Fruit fly (Drosophila melanogaster): ENCODE measurements around the gene Rab9E.
"Not testable (repeated sequence)": the region's sequence is repeated elsewhere in the genome, so short reads cannot be mapped to it uniquely, and the experiment has no call there.

The Rab9E gene

DNA sequence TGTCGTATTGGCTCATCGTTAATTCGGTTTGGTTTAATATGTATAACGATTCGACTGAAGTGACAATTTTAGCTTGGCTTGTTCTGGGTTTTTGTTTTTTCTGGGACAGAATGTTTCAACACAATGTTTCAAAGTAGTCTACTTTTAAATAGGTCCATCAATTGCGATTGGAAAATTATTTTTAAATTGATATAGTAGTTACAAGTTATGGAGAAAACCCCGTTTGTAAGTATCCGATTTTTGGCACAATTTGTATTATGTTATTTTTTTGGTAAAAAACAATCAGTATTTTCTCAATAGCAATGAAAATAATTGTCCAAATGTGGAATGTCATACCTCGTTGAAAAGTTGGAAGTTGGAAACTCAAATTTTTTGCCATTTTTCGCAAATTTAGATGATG, at the start of gene Rab9E:
Gene Rab9E, minus strand, starts transcription at position 101 of the 400 bp plus-strand sequence.
- TF ChIP-seq CG9948 (tag; optimal IDR thresholded peaks at IDR 0.05); EcR (GFP tag; optimal IDR thresholded peaks at IDR 0.05); CG32121 (GFP tag; IDR thresholded peaks at IDR 0.05): not testable (repeated sequence)

dm6 chrX:10697731-10698130, 36.1 kb upstream of the Rab9E start:
- peak; percentile 32 for TF ChIP-seq CG8159 (tag; optimal IDR thresholded peaks at IDR 0.05)
- TF ChIP-seq CG4496 (GFP tag; IDR thresholded peaks at IDR 0.05) = 0 out of 3 replicates have a peak, but pooled peaks have one; percentile 32
- no peak for TF ChIP-seq CG14655 (GFP tag; optimal IDR thresholded peaks at IDR 0.05)
- TF ChIP-seq CG15710 (tag; optimal IDR thresholded peaks at IDR 0.05) = no peak
- TF ChIP-seq Ets98B (GFP tag; IDR thresholded peaks at IDR 0.05) = no peak

DNA sequence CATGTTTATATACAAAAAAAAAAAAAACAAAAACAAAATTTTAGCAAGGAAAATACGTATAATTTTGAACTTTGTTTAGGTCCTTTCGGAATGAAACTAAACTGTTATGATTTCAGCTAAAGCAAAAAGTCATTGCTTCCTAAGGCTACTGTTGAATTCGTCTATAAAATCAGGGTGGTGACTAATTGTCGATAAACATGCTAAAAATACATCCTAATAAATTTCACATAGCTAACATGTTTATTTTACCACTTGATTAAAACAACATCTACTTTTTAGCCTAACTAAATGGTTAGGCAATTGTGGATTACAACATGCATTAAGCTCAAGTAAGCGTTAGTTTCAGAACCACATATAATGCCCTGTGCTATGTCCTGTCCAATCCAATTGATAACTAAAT, 11.7 kb upstream of the Rab9E start, which contains the start of gene CG12637:
Gene CG12637, minus strand, starts transcription at position 101 of the 400 bp plus-strand sequence.
- no peak for TF ChIP-seq CG14655 (GFP tag; optimal IDR thresholded peaks at IDR 0.05)
- TF ChIP-seq CG8159 (tag; optimal IDR thresholded peaks at IDR 0.05) = no peak
- no peak for TF ChIP-seq CG8301 (tag; optimal IDR thresholded peaks at IDR 0.05)
- no peak for TF ChIP-seq D1 (tag; optimal IDR thresholded peaks at IDR 0.05)
- TF ChIP-seq CG34367 (tag; optimal IDR thresholded peaks at IDR 0.05) = no peak
- no peak for TF ChIP-seq CG17806 (tag; optimal IDR thresholded peaks at IDR 0.05)
- TF ChIP-seq Pif1B (GFP tag; optimal IDR thresholded peaks at IDR 0.05) = no peak
- TF ChIP-seq CG15710 (tag; optimal IDR thresholded peaks at IDR 0.05) = no peak
- TF ChIP-seq CG10348 (GFP tag; IDR thresholded peaks at IDR 0.05) = no peak
- TF ChIP-seq CG4496 (GFP tag; IDR thresholded peaks at IDR 0.05) = no peak
- TF ChIP-seq CG13204 (GFP tag; optimal IDR thresholded peaks at IDR 0.05) = no peak
- no peak for TF ChIP-seq EcR (GFP tag; optimal IDR thresholded peaks at IDR 0.05)
- TF ChIP-seq Pif1A (GFP tag; optimal IDR thresholded peaks at IDR 0.05) = no peak
- no peak for TF ChIP-seq CG9948 (tag; optimal IDR thresholded peaks at IDR 0.05)

DNA sequence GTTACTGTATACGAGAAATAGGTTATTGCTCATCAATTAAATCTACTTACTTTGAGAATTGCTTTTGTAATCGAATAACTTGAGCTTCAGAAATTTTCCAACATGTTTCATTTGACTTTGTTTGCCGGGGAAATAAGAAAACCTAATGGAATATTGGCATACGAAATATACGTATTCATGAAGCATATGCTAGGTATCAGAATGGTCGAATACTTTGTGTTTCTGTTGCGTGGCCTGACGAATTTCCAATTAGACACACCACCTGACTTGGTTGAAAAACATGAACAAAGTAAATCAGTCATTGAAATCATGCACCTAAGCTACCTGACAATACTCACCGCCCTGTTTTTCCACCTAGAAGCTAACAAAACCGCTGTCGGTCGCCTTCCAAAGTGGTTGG, 4.3 kb downstream of the Rab9E start, which contains the start of gene CG2111:
Gene CG2111, plus strand, starts transcription at position 301 of the 400 bp plus-strand sequence.
- TF ChIP-seq CG9948 (tag; optimal IDR thresholded peaks at IDR 0.05) (no peak), CG15710 (tag; optimal IDR thresholded peaks at IDR 0.05) (no peak), Pif1B (GFP tag; optimal IDR thresholded peaks at IDR 0.05) (no peak), D1 (tag; optimal IDR thresholded peaks at IDR 0.05) (no peak), rn (GFP tag; IDR thresholded peaks at IDR 0.05) (no peak), gl (tag; optimal IDR thresholded peaks at IDR 0.05) (no peak), CG32121 (GFP tag; IDR thresholded peaks at IDR 0.05) (no peak)

- TF ChIP-seq CG4496 (GFP tag; IDR thresholded peaks at IDR 0.05) = no peak
- no peak for TF ChIP-seq rn (GFP tag; IDR thresholded peaks at IDR 0.05)
- no peak for TF ChIP-seq CG8301 (tag; optimal IDR thresholded peaks at IDR 0.05)
- TF ChIP-seq Pif1A (GFP tag; optimal IDR thresholded peaks at IDR 0.05) = no peak
- TF ChIP-seq CG10348 (GFP tag; IDR thresholded peaks at IDR 0.05) = no peak
- TF ChIP-seq CG32121 (GFP tag; IDR thresholded peaks at IDR 0.05) = no peak
- TF ChIP-seq fd96Ca (GFP tag; IDR thresholded peaks at IDR 0.05) = no peak
- TF ChIP-seq CG14655 (GFP tag; optimal IDR thresholded peaks at IDR 0.05) = no peak
- TF ChIP-seq CG8159 (tag; optimal IDR thresholded peaks at IDR 0.05) = no peak
- TF ChIP-seq Snoo (tag; optimal IDR thresholded peaks at IDR 0.05) = no peak
These were observed 5.4 kb downstream of the Rab9E start for dm6 chrX:10656216-10656615.

DNA sequence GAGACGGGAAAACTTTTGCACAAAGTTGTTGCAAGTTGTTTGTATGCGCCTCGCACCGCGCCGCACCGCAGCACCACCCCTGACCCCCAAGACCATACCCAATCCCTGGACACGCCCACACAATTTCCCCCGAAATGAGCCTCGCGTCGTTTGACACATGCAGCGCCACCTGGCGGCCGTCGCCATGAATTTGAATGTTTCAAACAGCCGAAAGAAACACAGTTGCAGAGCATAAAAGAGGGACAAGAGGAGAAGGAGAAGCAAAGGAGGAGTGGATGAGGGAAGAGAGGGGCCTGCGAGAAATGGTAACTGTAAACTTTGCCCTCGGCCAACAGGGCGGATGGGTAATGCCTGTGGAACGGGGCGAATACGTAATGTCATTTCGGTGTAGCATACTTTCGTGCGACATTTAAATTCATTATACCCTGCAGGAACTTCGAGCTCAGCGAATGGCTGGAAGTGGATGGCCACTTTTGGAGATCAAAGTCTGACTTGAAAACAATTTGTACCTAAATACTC, 19.4 kb downstream of the Rab9E start:
- TF ChIP-seq fd96Ca (GFP tag; IDR thresholded peaks at IDR 0.05) (no peak), rn (GFP tag; IDR thresholded peaks at IDR 0.05) (no peak)

- TF ChIP-seq Pif1A (GFP tag; optimal IDR thresholded peaks at IDR 0.05) = peak; percentile 52
- peak; percentile 71 for TF ChIP-seq CG8159 (tag; optimal IDR thresholded peaks at IDR 0.05)
- TF ChIP-seq CG9948 (tag; optimal IDR thresholded peaks at IDR 0.05) = peak; percentile 53
- TF ChIP-seq CG8301 (tag; optimal IDR thresholded peaks at IDR 0.05) = peak; percentile 30
- peak; percentile 29 for TF ChIP-seq CG34367 (tag; optimal IDR thresholded peaks at IDR 0.05)
- no peak for TF ChIP-seq CG4496 (GFP tag; IDR thresholded peaks at IDR 0.05)
- TF ChIP-seq CG17806 (tag; optimal IDR thresholded peaks at IDR 0.05) = peak; percentile 46
- peak; percentile 44 for TF ChIP-seq CG14655 (GFP tag; optimal IDR thresholded peaks at IDR 0.05)
- no peak for TF ChIP-seq gl (tag; optimal IDR thresholded peaks at IDR 0.05)
- no peak for TF ChIP-seq EcR (GFP tag; optimal IDR thresholded peaks at IDR 0.05)
- no peak for TF ChIP-seq CG10348 (GFP tag; IDR thresholded peaks at IDR 0.05)
- TF ChIP-seq Ets98B (GFP tag; IDR thresholded peaks at IDR 0.05) = no peak
- peak; percentile 51 for TF ChIP-seq CG15710 (tag; optimal IDR thresholded peaks at IDR 0.05)
- no peak for TF ChIP-seq D1 (tag; optimal IDR thresholded peaks at IDR 0.05)
These were observed 32.8 kb downstream of the Rab9E start for dm6 chrX:10628874-10629273.

Measured in whole organism, pupa.